Fruit fly (Drosophila melanogaster) whole organism, embryonic: ENCODE data around the gene ovm.
A peak's percentile ranks its signal among the peaks of the same experiment; 100 is the strongest.

Source experiments
- ATbp ChIP-seq: fragments of 200-800 bp; sonication (Bioruptor generic); optimal IDR thresholded peaks from 2 replicates; lab custom pipeline; 2017; ENCODE audit warnings: missing biosample characterization, mild to moderate bottlenecking, missing genetic modification characterization, missing genetic modification reagents
- CG10274 ChIP-seq: fragments of 200-800 bp; sonication (Bioruptor generic); optimal IDR thresholded peaks from 3 replicates; lab custom pipeline; 2017; ENCODE audit warnings: missing biosample characterization, mild to moderate bottlenecking, missing genetic modification characterization
- CG10654 ChIP-seq: fragments of 200-800 bp; sonication (Bioruptor generic); optimal IDR thresholded peaks from 2 replicates; lab custom pipeline; 2016; ENCODE audit warnings: missing biosample characterization, missing genetic modification characterization
- CG11093 ChIP-seq: fragments of 200-800 bp; sonication (Bioruptor generic); IDR thresholded peaks from 3 replicates; pipeline ENCODE4 v1.3.6; 2022; ENCODE audit warnings: missing biosample characterization, missing genetic modification characterization
- CG11504 ChIP-seq: fragments of 200-800 bp; sonication (Bioruptor generic); optimal IDR thresholded peaks from 3 replicates; lab custom pipeline; 2019; ENCODE audit warnings: missing biosample characterization, mild to moderate bottlenecking, missing genetic modification characterization, moderate library complexity
- CG12104 ChIP-seq: fragments of 200-800 bp; sonication (Bioruptor generic); optimal IDR thresholded peaks from 3 replicates; lab custom pipeline; 2016; ENCODE audit warnings: missing biosample characterization, missing genetic modification characterization
- CG12659 ChIP-seq: fragments of 200-800 bp; sonication (Bioruptor generic); optimal IDR thresholded peaks from 3 replicates; lab custom pipeline; 2017; ENCODE audit warnings: mild to moderate bottlenecking, missing biosample characterization, missing genetic modification reagents, missing genetic modification characterization
- CG13123 ChIP-seq: fragments of 200-800 bp; sonication (Bioruptor generic); optimal IDR thresholded peaks from 2 replicates; lab custom pipeline; 2016; ENCODE audit warnings: missing biosample characterization, missing genetic modification characterization
- CG14710 ChIP-seq: fragments of 200-800 bp; sonication (Bioruptor generic); optimal IDR thresholded peaks from 3 replicates; lab custom pipeline; 2019; ENCODE audit warnings: missing biosample characterization, mild to moderate bottlenecking, missing genetic modification characterization, moderate library complexity
- CG17359 ChIP-seq: fragments of 200-800 bp; sonication (Bioruptor generic); optimal IDR thresholded peaks from 3 replicates; lab custom pipeline; 2018; ENCODE audit warnings: missing biosample characterization, mild to moderate bottlenecking, missing genetic modification characterization, moderate library complexity
- CG18619 ChIP-seq: fragments of 200-800 bp; sonication (Bioruptor generic); optimal IDR thresholded peaks from 3 replicates; lab custom pipeline; 2017; ENCODE audit warnings: missing biosample characterization, mild to moderate bottlenecking, missing genetic modification characterization
- CG3281 ChIP-seq: fragments of 200-800 bp; sonication (Bioruptor generic); optimal IDR thresholded peaks from 3 replicates; lab custom pipeline; 2017; ENCODE audit warnings: missing biosample characterization, mild to moderate bottlenecking, missing genetic modification characterization
- CG33213 ChIP-seq: fragments of 200-800 bp; sonication (Bioruptor generic); optimal IDR thresholded peaks from 3 replicates; lab custom pipeline; 2016; ENCODE audit warnings: missing biosample characterization, missing genetic modification characterization
- CG33557 ChIP-seq: fragments of 200-800 bp; sonication (Bioruptor generic); optimal IDR thresholded peaks from 2 replicates; lab custom pipeline; 2019; ENCODE audit warnings: missing biosample characterization, mild to moderate bottlenecking, missing genetic modification characterization, moderate library complexity
- CG4820 ChIP-seq: fragments of 200-800 bp; sonication (Bioruptor generic); optimal IDR thresholded peaks from 3 replicates; lab custom pipeline; 2016; ENCODE audit warnings: missing biosample characterization, missing genetic modification characterization
- CG4854 ChIP-seq: fragments of 200-800 bp; sonication (Bioruptor generic); optimal IDR thresholded peaks from 2 replicates; lab custom pipeline; 2016; ENCODE audit warnings: missing biosample characterization, missing genetic modification characterization, inconsistent platforms
- CG6791 ChIP-seq: fragments of 200-800 bp; sonication (Bioruptor generic); IDR thresholded peaks from 3 replicates; pipeline ENCODE4 v1.3.6; 2022; ENCODE audit warnings: missing biosample characterization, missing genetic modification characterization; ENCODE audit not compliant: partially characterized antibody
- CG7928 ChIP-seq: fragments of 200-800 bp; sonication (Bioruptor generic); optimal IDR thresholded peaks from 2 replicates; lab custom pipeline; 2017; ENCODE audit warnings: missing biosample characterization, mild to moderate bottlenecking, missing genetic modification characterization
- CG8478 ChIP-seq: fragments of >200 bp; optimal IDR thresholded peaks from 2 replicates; lab custom pipeline; 2018
- CkIIα-i1 ChIP-seq: fragments of 200-800 bp; sonication (Bioruptor generic); IDR thresholded peaks from 2 replicates; pipeline ENCODE4 v1.3.6; 2022; ENCODE audit warnings: missing biosample characterization, missing genetic modification characterization
- CrebB ChIP-seq: fragments of 200-800 bp; sonication (Bioruptor generic); optimal IDR thresholded peaks from 3 replicates; lab custom pipeline; 2018; ENCODE audit warnings: missing biosample characterization, mild to moderate bottlenecking, missing genetic modification characterization
- D19B ChIP-seq: fragments of 200-800 bp; sonication (Bioruptor generic); optimal IDR thresholded peaks from 2 replicates; lab custom pipeline; 2017; ENCODE audit warnings: missing biosample characterization, mild to moderate bottlenecking, missing genetic modification characterization
- Gug ChIP-seq: fragments of 200-800 bp; sonication (Bioruptor generic); IDR thresholded peaks from 4 replicates; pipeline ENCODE4 v1.3.6; 2022; ENCODE audit warnings: missing biosample characterization, missing genetic modification characterization
- Lim3 ChIP-seq: fragments of 200-800 bp; sonication (Bioruptor generic); IDR thresholded peaks from 2 replicates; pipeline ENCODE4 v1.3.6; 2022; ENCODE audit warnings: missing biosample characterization, missing genetic modification characterization
- Lpt ChIP-seq: fragments of >200 bp; optimal IDR thresholded peaks from 2 replicates; lab custom pipeline; 2018; ENCODE audit warnings: missing biosample characterization, missing genetic modification characterization
- NfI ChIP-seq: fragments of 200-800 bp; sonication (Bioruptor generic); optimal IDR thresholded peaks from 3 replicates; lab custom pipeline; 2018; ENCODE audit warnings: missing biosample characterization, mild to moderate bottlenecking, missing genetic modification characterization, moderate library complexity
- Spps ChIP-seq: fragments of 200-800 bp; sonication (Bioruptor generic); optimal IDR thresholded peaks from 2 replicates; lab custom pipeline; 2018; ENCODE audit warnings: missing biosample characterization, mild to moderate bottlenecking, missing genetic modification characterization
- Stat92E ChIP-seq, 3 experiments: fragments of >200 bp in 2 of 3; fragments of 200-800 bp in 1 of 3; sonication (Bioruptor generic) in 1 of 3; optimal IDR thresholded peaks; 2 replicates each; lab custom pipeline; 2017 to 2019; ENCODE audit warnings: missing biosample characterization in 3 of 3, missing genetic modification characterization in 3 of 3, mild to moderate bottlenecking in 1 of 3, moderate library complexity in 1 of 3
- Taf1 ChIP-seq: fragments of 200-800 bp; sonication (Bioruptor generic); IDR thresholded peaks from 2 replicates; pipeline ENCODE4 v1.3.6; 2022; ENCODE audit warnings: missing biosample characterization, missing genetic modification characterization
- Tbp ChIP-seq: fragments of >200 bp; optimal IDR thresholded peaks from 2 replicates; lab custom pipeline; 2018; ENCODE audit warnings: missing biosample characterization, missing genetic modification characterization
- Xbp1 ChIP-seq: fragments of 200-800 bp; sonication (Bioruptor generic); optimal IDR thresholded peaks from 3 replicates; lab custom pipeline; 2016; ENCODE audit warnings: missing biosample characterization, mild to moderate bottlenecking, missing genetic modification characterization
- aop ChIP-seq: fragments of 200-800 bp; sonication (Bioruptor generic); IDR thresholded peaks from 2 replicates; pipeline ENCODE4 v1.3.6; 2022; ENCODE audit warnings: missing biosample characterization, missing genetic modification characterization
- ap ChIP-seq: fragments of 200-800 bp; sonication (Bioruptor generic); IDR thresholded peaks from 2 replicates; pipeline ENCODE4 v1.3.6; 2022; ENCODE audit warnings: missing biosample characterization, missing genetic modification characterization
- bab2 ChIP-seq: fragments of 200-800 bp; sonication (Bioruptor generic); optimal IDR thresholded peaks from 2 replicates; lab custom pipeline; 2016; ENCODE audit warnings: missing biosample characterization, missing genetic modification characterization
- dpn ChIP-seq, 2 experiments: fragments of 200-800 bp; sonication (Bioruptor generic); optimal IDR thresholded peaks; 3 replicates each; lab custom pipeline; 2016; ENCODE audit warnings: missing biosample characterization in 2 of 2, missing genetic modification characterization in 2 of 2
- fru ChIP-seq: fragments of >200 bp; optimal IDR thresholded peaks from 2 replicates; lab custom pipeline; 2017
- gem ChIP-seq: fragments of 200-800 bp; sonication (Bioruptor generic); optimal IDR thresholded peaks from 2 replicates; lab custom pipeline; 2019; ENCODE audit warnings: missing biosample characterization, mild to moderate bottlenecking, missing genetic modification characterization, moderate library complexity
- gro ChIP-seq: fragments of 200-800 bp; sonication (Bioruptor generic); optimal IDR thresholded peaks from 2 replicates; lab custom pipeline; 2016; ENCODE audit warnings: missing biosample characterization, missing genetic modification characterization
- gsb ChIP-seq: fragments of 200-800 bp; sonication (Bioruptor generic); IDR thresholded peaks from 2 replicates; pipeline ENCODE4 v1.3.6; 2022; ENCODE audit warnings: missing biosample characterization, missing genetic modification characterization
- nau ChIP-seq: fragments of 200-800 bp; sonication (Bioruptor generic); optimal IDR thresholded peaks from 3 replicates; lab custom pipeline; 2017; ENCODE audit warnings: missing biosample characterization, mild to moderate bottlenecking, missing genetic modification characterization, missing genetic modification reagents
- nom ChIP-seq: fragments of 200-800 bp; sonication (Bioruptor generic); optimal IDR thresholded peaks from 2 replicates; lab custom pipeline; 2017; ENCODE audit warnings: missing biosample characterization, missing genetic modification characterization, mild to moderate bottlenecking, moderate library complexity, missing genetic modification reagents
- onecut ChIP-seq: fragments of 200-800 bp; sonication (Bioruptor generic); IDR thresholded peaks from 2 replicates; pipeline ENCODE4 v1.3.6; 2022; ENCODE audit warnings: missing biosample characterization, missing genetic modification characterization
- pho ChIP-seq: fragments of 200-800 bp; sonication (Bioruptor generic); optimal IDR thresholded peaks from 2 replicates; lab custom pipeline; 2016; ENCODE audit warnings: missing biosample characterization, missing genetic modification characterization
- pnt ChIP-seq: fragments of 200-800 bp; sonication (Bioruptor generic); optimal IDR thresholded peaks from 3 replicates; lab custom pipeline; 2016; ENCODE audit warnings: missing biosample characterization, missing genetic modification characterization
- ranshi ChIP-seq: fragments of 200-800 bp; sonication (Bioruptor generic); IDR thresholded peaks from 2 replicates; pipeline ENCODE4 v1.3.6; 2022; ENCODE audit warnings: missing biosample characterization, missing genetic modification characterization
- run ChIP-seq: fragments of 200-800 bp; sonication (Bioruptor generic); optimal IDR thresholded peaks from 3 replicates; lab custom pipeline; 2018; ENCODE audit warnings: missing biosample characterization, mild to moderate bottlenecking, missing genetic modification characterization
- sc ChIP-seq, 3 experiments: fragments of >200 bp in 2 of 3; fragments of 200-800 bp in 1 of 3; sonication (Bioruptor generic) in 1 of 3; optimal IDR thresholded peaks; 2 replicates in 2 of 3; 3 replicates in 1 of 3; lab custom pipeline; 2017; ENCODE audit warnings: mild to moderate bottlenecking in 1 of 3, missing biosample characterization in 1 of 3, missing genetic modification characterization in 1 of 3, missing genetic modification reagents in 1 of 3
- sd ChIP-seq: fragments of 200-800 bp; sonication (Bioruptor generic); optimal IDR thresholded peaks from 3 replicates; lab custom pipeline; 2018; ENCODE audit warnings: missing biosample characterization, mild to moderate bottlenecking, missing genetic modification characterization, moderate library complexity
- slou ChIP-seq: fragments of 200-800 bp; sonication (Bioruptor generic); optimal IDR thresholded peaks from 3 replicates; lab custom pipeline; 2016; ENCODE audit warnings: missing biosample characterization, missing genetic modification characterization
- tap ChIP-seq: fragments of 200-800 bp; optimal IDR thresholded peaks from 3 replicates; lab custom pipeline; 2019; ENCODE audit warnings: missing biosample characterization, mild to moderate bottlenecking, missing genetic modification characterization, moderate library complexity
- tna ChIP-seq: fragments of 200-800 bp; sonication (Bioruptor generic); IDR thresholded peaks from 2 replicates; pipeline ENCODE4 v1.3.6; 2022; ENCODE audit warnings: missing biosample characterization, missing genetic modification characterization; ENCODE audit not compliant: partially characterized antibody
- twi ChIP-seq: fragments of 200-800 bp; optimal IDR thresholded peaks from 2 replicates; lab custom pipeline; 2019; ENCODE audit warnings: missing biosample characterization, mild to moderate bottlenecking, missing genetic modification characterization, moderate library complexity

Gene ovm

dm6 chr2L:143088-143487 lies 2.3 kb upstream of the ovm start, which contains the start of the genes CG31974 and CG11454 (continued):
- peak; percentile 76 for TF ChIP-seq tna (GFP tag; lab: Robert Waterston, UW)
- no peak for TF ChIP-seq Stat92E (GFP tag; optimal IDR thresholded peaks at IDR 0.05; lab: Kevin White, UChicago)
- TF ChIP-seq CG8478 (lab: Kevin White, UChicago), result no peak
- TF ChIP-seq sd, result no peak
- TF ChIP-seq pho (GFP tag; lab: Kevin White, UChicago), result no peak
- no peak for TF ChIP-seq pnt (GFP tag; lab: Kevin White, UChicago)
- TF ChIP-seq slou (GFP tag; lab: Kevin White, UChicago), result no peak
- no peak for TF ChIP-seq CG4820 (GFP tag; lab: Kevin White, UChicago)
- no peak for TF ChIP-seq CG4854 (GFP tag; lab: Kevin White, UChicago)
- TF ChIP-seq CG14710 (tag; lab: Kevin White, UChicago), result peak; percentile 23
- TF ChIP-seq Gug (GFP tag; lab: Robert Waterston, UW), result no peak; the same call in 3 of the 4 replicates
- no peak for TF ChIP-seq CG12104 (GFP tag; lab: Kevin White, UChicago)
- TF ChIP-seq aop (GFP tag; lab: Robert Waterston, UW), result 0 out of 2 replicates have a peak, but pooled peaks have one; percentile 52
- no peak for TF ChIP-seq Tbp (GFP tag; lab: Kevin White, UChicago)
- peak; percentile 69; the same call in 2 of the 3 replicates for TF ChIP-seq CG6791 (GFP tag; lab: Robert Waterston, UW)
- TF ChIP-seq CG11504 (tag; lab: Kevin White, UChicago), result no peak
- TF ChIP-seq ranshi (GFP tag; lab: Robert Waterston, UW), result no peak
- TF ChIP-seq CG33213 (GFP tag; lab: Kevin White, UChicago), result peak; percentile 44
- no peak for TF ChIP-seq CG33557
- no peak for TF ChIP-seq Lpt (GFP tag; lab: Kevin White, UChicago)
- TF ChIP-seq CG18619, result no peak
- no peak for TF ChIP-seq onecut (GFP tag; lab: Robert Waterston, UW)
- no peak for TF ChIP-seq CkIIα-i1 (GFP tag; lab: Robert Waterston, UW)
- no peak for TF ChIP-seq fru (lab: Kevin White, UChicago)
- no peak for TF ChIP-seq ap (GFP tag; lab: Robert Waterston, UW)
- TF ChIP-seq dpn (GFP tag; optimal IDR thresholded peaks at IDR 0.05; lab: Kevin White, UChicago), result peak in 1 of 2 experiments; percentile 7
- TF ChIP-seq CG13123 (GFP tag; lab: Kevin White, UChicago), result no peak
- TF ChIP-seq CG12659 (GFP tag; lab: Kevin White, UChicago), result peak; percentile 28
- no peak for TF ChIP-seq sc (optimal IDR thresholded peaks at IDR 0.05; lab: Kevin White, UChicago)
- no peak for TF ChIP-seq sc (GFP tag; optimal IDR thresholded peaks at IDR 0.05; lab: Kevin White, UChicago)
- no peak for TF ChIP-seq CG17359 (tag; lab: Kevin White, UChicago)
- TF ChIP-seq gro (GFP tag; lab: Kevin White, UChicago), result no peak
- TF ChIP-seq CG11093 (GFP tag; lab: Robert Waterston, UW), result no peak
- TF ChIP-seq CG7928, result no peak
- no peak for TF ChIP-seq CG10274
- no peak for TF ChIP-seq nau (GFP tag; lab: Kevin White, UChicago)
- no peak for TF ChIP-seq Lim3
- TF ChIP-seq D19B (GFP tag; lab: Kevin White, UChicago), result no peak
- TF ChIP-seq gsb (GFP tag; lab: Robert Waterston, UW), result no peak
- no peak for TF ChIP-seq CG3281 (GFP tag; lab: Kevin White, UChicago)
- TF ChIP-seq Spps (tag; lab: Kevin White, UChicago), result no peak
- peak; percentile 2 for TF ChIP-seq nom (GFP tag; lab: Kevin White, UChicago)
- no peak for TF ChIP-seq bab2 (GFP tag; lab: Kevin White, UChicago)
- no peak for TF ChIP-seq CG10654
- no peak for TF ChIP-seq Xbp1 (GFP tag; lab: Kevin White, UChicago)
- TF ChIP-seq twi (tag; lab: Kevin White, UChicago), result no peak
- TF ChIP-seq Taf1 (GFP tag; lab: Robert Waterston, UW), result no peak
- no peak for TF ChIP-seq run (tag; lab: Kevin White, UChicago)
- TF ChIP-seq CrebB, result peak; percentile 29
- TF ChIP-seq NfI (GFP tag; lab: Kevin White, UChicago), result no peak
- no peak for TF ChIP-seq gem (tag; lab: Kevin White, UChicago)
- TF ChIP-seq ATbp, result no peak
- TF ChIP-seq tap (tag; lab: Kevin White, UChicago), result no peak
